Worm (Caenorhabditis elegans) whole organism, L3 larva: Measurements from ENCODE around the gene K10C9.4.

Source experiments
- ZK546.5 ChIP-seq: sonication (generic microtip); optimal IDR thresholded peaks from 2 replicates; lab custom pipeline; 2017; ENCODE audit warnings: missing biosample characterization, missing genetic modification characterization
- ama-1 ChIP-seq: fragments of 150-350 bp; optimal IDR thresholded peaks from 2 replicates; lab custom pipeline; 2018
- ceh-28 ChIP-seq: fragments of 150-350 bp; optimal IDR thresholded peaks from 2 replicates; lab custom pipeline; 2014; ENCODE audit warnings: missing biosample characterization, missing genetic modification reagents, missing genetic modification characterization
- lin-15B ChIP-seq: fragments of 150-350 bp; optimal IDR thresholded peaks from 2 replicates; lab custom pipeline; 2014; ENCODE audit warnings: missing biosample characterization, missing genetic modification characterization
- nhr-237 ChIP-seq: fragments of 150-350 bp; optimal IDR thresholded peaks from 2 replicates; lab custom pipeline; 2014; ENCODE audit warnings: missing biosample characterization, missing genetic modification characterization
- pha-4 ChIP-seq: fragments of 150-350 bp; optimal IDR thresholded peaks from 2 replicates; lab custom pipeline; 2014; ENCODE audit warnings: missing biosample characterization, missing genetic modification reagents, missing genetic modification characterization
- snpc-4 ChIP-seq: fragments of 150-350 bp; optimal IDR thresholded peaks from 2 replicates; lab custom pipeline; 2014; ENCODE audit warnings: missing biosample characterization, missing genetic modification characterization
- zag-1 ChIP-seq: fragments of 150-350 bp; optimal IDR thresholded peaks from 2 replicates; lab custom pipeline; 2014; ENCODE audit warnings: missing biosample characterization, missing genetic modification characterization
- ztf-11 ChIP-seq: fragments of 150-350 bp; optimal IDR thresholded peaks from 2 replicates; lab custom pipeline; 2014; ENCODE audit warnings: missing biosample characterization, missing genetic modification characterization

- no peak for TF ChIP-seq ztf-11 (tag; lab: Kevin White, UChicago)
- TF ChIP-seq ama-1 (lab: Kevin White, UChicago): no peak
- no peak for TF ChIP-seq nhr-237 (tag; lab: Kevin White, UChicago)
- TF ChIP-seq zag-1: no peak
- TF ChIP-seq ceh-28 (tag; lab: Kevin White, UChicago): no peak
- TF ChIP-seq ZK546.5: no peak
- TF ChIP-seq snpc-4 (tag; lab: Kevin White, UChicago): no peak
- no peak for TF ChIP-seq lin-15B (tag; lab: Kevin White, UChicago)
- no peak for TF ChIP-seq pha-4 (tag; lab: Kevin White, UChicago)
Measured at ce11 chrV:1033304-1033703, 19.5 kb downstream of the K10C9.4 start, which contains the start of gene flp-34.
